Fruit fly (Drosophila melanogaster): ENCODE data around the gene CG42814.

DNA sequence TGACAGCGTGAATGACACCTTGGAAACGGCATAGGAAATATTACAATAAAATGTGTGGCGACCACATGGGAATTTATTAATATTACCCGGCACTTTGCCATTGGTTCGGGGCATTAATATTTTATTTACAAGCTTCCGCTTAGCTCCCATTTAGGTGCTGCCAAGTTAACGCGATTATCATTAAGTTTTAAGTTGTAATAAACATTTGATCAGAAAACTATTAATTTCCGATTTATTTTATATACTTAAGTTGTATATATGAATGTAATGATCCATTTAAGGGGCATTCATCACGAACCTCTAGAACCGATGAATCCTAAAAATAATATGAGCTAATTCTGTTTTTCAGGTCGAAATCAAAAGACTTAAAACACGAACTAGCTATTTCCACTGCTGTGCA lies 11.0 kb downstream of the CG42814 start:
- TF ChIP-seq CG34367 (tag; optimal IDR thresholded peaks at IDR 0.05) (no peak), CG17806 (tag; optimal IDR thresholded peaks at IDR 0.05) (no peak), CG8301 (tag; optimal IDR thresholded peaks at IDR 0.05) (no peak)

Measured in whole organism, pupa.